Fruit fly (Drosophila melanogaster): ENCODE measurements around the gene CG13794.

CG13794 gene

DNA sequence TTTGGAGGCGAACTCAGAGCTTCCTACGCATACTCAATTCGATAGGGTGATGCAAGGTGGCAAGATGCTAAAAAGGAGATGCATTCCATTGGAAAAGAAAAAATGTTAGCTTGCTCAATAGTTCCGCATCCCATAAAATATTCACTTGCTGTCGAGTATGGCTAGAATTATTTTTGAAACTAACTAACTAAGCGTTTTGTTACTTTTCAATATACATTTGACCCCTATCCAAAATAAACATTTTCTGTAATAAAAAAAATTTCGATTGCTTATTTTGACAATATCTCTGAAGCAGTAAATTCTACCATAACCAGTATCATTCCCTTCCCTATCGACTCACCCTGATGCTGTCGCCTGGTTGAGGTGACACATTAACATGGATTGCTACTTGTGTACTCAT is 19.1 kb downstream of the CG13794 start (continued):
- TF ChIP-seq woc (GFP tag; optimal IDR thresholded peaks at IDR 0.05) = peak; percentile 37
- TF ChIP-seq rgr (GFP tag; optimal IDR thresholded peaks at IDR 0.05) = peak; percentile 74
- TF ChIP-seq dmrt93B (GFP tag; optimal IDR thresholded peaks at IDR 0.05) = peak; percentile 61
- TF ChIP-seq Mio (GFP tag; optimal IDR thresholded peaks at IDR 0.05) = no peak
- no peak for TF ChIP-seq GATAd (GFP tag; optimal IDR thresholded peaks at IDR 0.05)
- TF ChIP-seq h (GFP tag; optimal IDR thresholded peaks at IDR 0.05) = peak; percentile 77

DNA sequence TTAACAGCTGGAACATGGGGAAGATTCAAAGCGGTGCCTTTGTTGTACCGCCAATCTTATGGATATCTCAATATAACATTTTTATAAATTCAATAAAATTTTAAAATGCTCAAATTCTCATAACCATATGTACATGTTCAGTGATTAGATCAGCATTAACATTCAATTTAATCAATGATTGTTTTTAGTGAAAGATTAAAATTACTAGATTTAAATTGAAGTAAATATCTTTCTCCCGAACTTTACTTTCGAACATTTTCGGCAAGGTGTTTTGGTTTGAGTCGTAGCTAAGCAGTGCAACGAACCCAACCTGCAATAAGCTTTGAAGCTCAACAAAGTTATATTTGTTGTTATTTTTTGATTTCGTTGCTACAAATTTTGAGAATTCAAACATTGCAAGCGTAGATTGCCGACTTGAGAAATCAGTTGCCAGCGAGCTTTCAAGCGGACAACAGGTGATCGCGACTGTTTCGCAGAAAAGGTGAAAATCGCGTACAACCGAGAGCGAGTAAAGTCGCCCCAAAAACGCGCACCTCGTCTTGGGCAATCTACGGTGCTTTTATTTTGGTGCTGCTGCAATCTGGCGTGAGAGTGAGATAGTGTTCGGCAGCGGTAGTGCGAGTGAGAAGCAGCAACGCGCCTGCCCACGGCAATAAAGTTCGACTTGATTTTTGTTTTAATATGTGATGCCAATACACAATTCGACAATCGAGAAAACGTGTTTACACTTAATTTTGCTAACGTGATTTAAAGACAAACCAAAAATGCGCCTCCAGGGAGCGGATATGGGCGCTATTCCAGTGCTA is 20.0 kb downstream of the CG13794 start, which contains the start of gene Tep3:
Gene Tep3 (plus strand): TSS at position 423 of the 806 bp plus-strand sequence.
- peak; percentile 43 for TF ChIP-seq rgr (GFP tag; optimal IDR thresholded peaks at IDR 0.05)
- TF ChIP-seq tai (GFP tag; optimal IDR thresholded peaks at IDR 0.05) = peak; percentile 32
- TF ChIP-seq ey (GFP tag; optimal IDR thresholded peaks at IDR 0.05) = peak; percentile 38
- TF ChIP-seq lola (GFP tag; optimal IDR thresholded peaks at IDR 0.05) = no peak
- no peak for TF ChIP-seq dsf (GFP tag; optimal IDR thresholded peaks at IDR 0.05; ENCODE audit: borderline replicate concordance)
- TF ChIP-seq Vsx2 (GFP tag; optimal IDR thresholded peaks at IDR 0.05; ENCODE audit: partially characterized antibody) = no peak
- no peak for TF ChIP-seq CG9705 (GFP tag; optimal IDR thresholded peaks at IDR 0.05)
- peak; percentile 2 for TF ChIP-seq CrebA (GFP tag; optimal IDR thresholded peaks at IDR 0.05; ENCODE audit: borderline replicate concordance)
- peak; percentile 37 for TF ChIP-seq sv (GFP tag; optimal IDR thresholded peaks at IDR 0.05)
- TF ChIP-seq foxo (GFP tag; optimal IDR thresholded peaks at IDR 0.05) = peak in 1 of 2 experiments; percentile 42
- TF ChIP-seq jim (GFP tag; optimal IDR thresholded peaks at IDR 0.05) = no peak
- peak; percentile 35 for TF ChIP-seq psq (GFP tag; optimal IDR thresholded peaks at IDR 0.05)
- peak; percentile 90 for TF ChIP-seq fru (GFP tag; optimal IDR thresholded peaks at IDR 0.05)
- TF ChIP-seq CG32264 (GFP tag; optimal IDR thresholded peaks at IDR 0.05) = no peak
- TF ChIP-seq brk (GFP tag; optimal IDR thresholded peaks at IDR 0.05) = peak; percentile 5
- no peak for TF ChIP-seq pan (optimal IDR thresholded peaks at IDR 0.05)
- no peak for TF ChIP-seq GATAd (GFP tag; optimal IDR thresholded peaks at IDR 0.05)
- peak; percentile 42 for TF ChIP-seq HLH106 (tag; optimal IDR thresholded peaks at IDR 0.05)
- TF ChIP-seq h (GFP tag; optimal IDR thresholded peaks at IDR 0.05) = peak; percentile 42
- peak; percentile 36 for TF ChIP-seq Hnf4 (GFP tag; optimal IDR thresholded peaks at IDR 0.05)
- peak; percentile 48 for TF ChIP-seq Myc (optimal IDR thresholded peaks at IDR 0.05)
- TF ChIP-seq woc (GFP tag; optimal IDR thresholded peaks at IDR 0.05) = no peak
- peak; percentile 41 for TF ChIP-seq Dif (GFP tag; optimal IDR thresholded peaks at IDR 0.05; ENCODE audit: partially characterized antibody)
- no peak for TF ChIP-seq dl (GFP tag; optimal IDR thresholded peaks at IDR 0.05; ENCODE audit: insufficient read depth in 1 of 2, partially characterized antibody in 2 of 2)
- no peak for TF ChIP-seq Mio (GFP tag; optimal IDR thresholded peaks at IDR 0.05)
- TF ChIP-seq Hr83 (GFP tag; optimal IDR thresholded peaks at IDR 0.05; ENCODE audit: poor library complexity, severe bottlenecking) = no peak
- no peak for TF ChIP-seq usp (GFP tag; optimal IDR thresholded peaks at IDR 0.05)
- peak; percentile 34 for TF ChIP-seq sage (GFP tag; optimal IDR thresholded peaks at IDR 0.05)

DNA sequence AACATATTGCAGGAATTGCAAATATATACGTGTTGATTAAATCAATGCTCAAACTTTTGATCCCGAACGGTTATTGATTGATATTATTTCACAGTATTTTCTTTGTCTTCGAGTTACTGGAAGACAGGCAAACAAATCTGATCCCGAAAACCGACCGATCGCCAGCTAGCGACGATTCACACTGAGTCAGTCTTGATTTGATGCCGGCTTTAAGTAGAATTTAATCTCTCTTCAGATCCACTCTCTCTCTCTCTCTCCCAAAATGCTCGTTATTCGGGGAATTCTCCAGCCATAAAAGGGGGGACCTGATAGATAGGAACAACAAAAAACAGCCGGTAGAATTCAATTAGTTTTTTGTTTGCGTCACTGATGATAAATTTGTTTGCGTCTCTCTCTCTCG is 21.2 kb downstream of the CG13794 start, which contains the start of gene Tep2:
Gene Tep2 (minus strand): TSS at position 185 of the 400 bp plus-strand sequence.
- TF ChIP-seq dl (GFP tag; optimal IDR thresholded peaks at IDR 0.05; ENCODE audit: insufficient read depth in 1 of 2, partially characterized antibody in 2 of 2) = peak; percentile 47 to 58
- no peak for TF ChIP-seq woc (GFP tag; optimal IDR thresholded peaks at IDR 0.05)
- no peak for TF ChIP-seq Hr78 (GFP tag; optimal IDR thresholded peaks at IDR 0.05)
- no peak for TF ChIP-seq Vsx2 (GFP tag; optimal IDR thresholded peaks at IDR 0.05; ENCODE audit: partially characterized antibody)
- TF ChIP-seq CG9705 (GFP tag; optimal IDR thresholded peaks at IDR 0.05) = no peak
- TF ChIP-seq dmrt93B (GFP tag; optimal IDR thresholded peaks at IDR 0.05) = no peak
- no peak for TF ChIP-seq jim (GFP tag; optimal IDR thresholded peaks at IDR 0.05)
- no peak for TF ChIP-seq HLH106 (tag; optimal IDR thresholded peaks at IDR 0.05)
- TF ChIP-seq usp (GFP tag; optimal IDR thresholded peaks at IDR 0.05) = no peak
- TF ChIP-seq pan (optimal IDR thresholded peaks at IDR 0.05) = no peak
- TF ChIP-seq ey (GFP tag; optimal IDR thresholded peaks at IDR 0.05) = no peak
- peak; percentile 43 for TF ChIP-seq fru (GFP tag; optimal IDR thresholded peaks at IDR 0.05)
- TF ChIP-seq psq (GFP tag; optimal IDR thresholded peaks at IDR 0.05) = no peak
- no peak for TF ChIP-seq Dfd (GFP tag; optimal IDR thresholded peaks at IDR 0.05)
- TF ChIP-seq Sp1 (GFP tag; optimal IDR thresholded peaks at IDR 0.05) = no peak
- no peak for TF ChIP-seq OdsH (GFP tag; optimal IDR thresholded peaks at IDR 0.05)
- TF ChIP-seq lola (GFP tag; optimal IDR thresholded peaks at IDR 0.05) = no peak
- TF ChIP-seq dsf (GFP tag; optimal IDR thresholded peaks at IDR 0.05; ENCODE audit: borderline replicate concordance) = no peak
- no peak for TF ChIP-seq Myc (optimal IDR thresholded peaks at IDR 0.05)
- no peak for TF ChIP-seq sage (GFP tag; optimal IDR thresholded peaks at IDR 0.05)
- TF ChIP-seq Abd-B (GFP tag; optimal IDR thresholded peaks at IDR 0.05) = no peak
- TF ChIP-seq brk (GFP tag; optimal IDR thresholded peaks at IDR 0.05) = no peak
- TF ChIP-seq N (GFP tag; optimal IDR thresholded peaks at IDR 0.05) = no peak
- no peak for TF ChIP-seq GATAd (GFP tag; optimal IDR thresholded peaks at IDR 0.05)
- peak; percentile 71 for TF ChIP-seq Dif (GFP tag; optimal IDR thresholded peaks at IDR 0.05; ENCODE audit: partially characterized antibody)
- peak; percentile 2 for TF ChIP-seq Hr83 (GFP tag; optimal IDR thresholded peaks at IDR 0.05; ENCODE audit: poor library complexity, severe bottlenecking)
- no peak for TF ChIP-seq Mio (GFP tag; optimal IDR thresholded peaks at IDR 0.05)
- TF ChIP-seq tai (GFP tag; optimal IDR thresholded peaks at IDR 0.05) = no peak
- no peak for TF ChIP-seq br (GFP tag; optimal IDR thresholded peaks at IDR 0.05)
- TF ChIP-seq sv (GFP tag; optimal IDR thresholded peaks at IDR 0.05) = no peak
- peak; percentile 26 for TF ChIP-seq h (GFP tag; optimal IDR thresholded peaks at IDR 0.05)
- TF ChIP-seq foxo (GFP tag; optimal IDR thresholded peaks at IDR 0.05) = no peak
- TF ChIP-seq Jra (GFP tag; optimal IDR thresholded peaks at IDR 0.05) = peak; percentile 58
- no peak for TF ChIP-seq Rel (GFP tag; optimal IDR thresholded peaks at IDR 0.05)
- peak; percentile 96 for TF ChIP-seq Rel (tag; optimal IDR thresholded peaks at IDR 0.05)
- no peak for TF ChIP-seq CrebA (GFP tag; optimal IDR thresholded peaks at IDR 0.05; ENCODE audit: borderline replicate concordance)
- TF ChIP-seq rgr (GFP tag; optimal IDR thresholded peaks at IDR 0.05) = peak; percentile 36
- TF ChIP-seq CG32264 (GFP tag; optimal IDR thresholded peaks at IDR 0.05) = no peak
- TF ChIP-seq Hnf4 (GFP tag; optimal IDR thresholded peaks at IDR 0.05) = no peak

Measured in whole organism, wandering third instar larva.